Worm (Caenorhabditis elegans) whole organism, early embryonic: ENCODE results near the gene nas-24.

ENCODE experiments used
- F13C5.2 ChIP-seq: sonication (generic microtip); optimal IDR thresholded peaks from 2 replicates; lab custom pipeline; 2017; ENCODE audit warnings: mild to moderate bottlenecking, missing genetic modification characterization, inconsistent platforms, missing compliant biosample characterization
- ceh-36 ChIP-seq: sonication (generic microtip); optimal IDR thresholded peaks from 2 replicates; lab custom pipeline; 2016; ENCODE audit warnings: missing genetic modification characterization, inconsistent platforms, missing compliant biosample characterization
- tbx-37 ChIP-seq: fragments of 200-800 bp; sonication (Bioruptor generic); conservative IDR thresholded peaks from 2 replicates; pipeline ENCODE4 v1.3.6; 2022; ENCODE audit warnings: missing genetic modification reagents, missing genetic modification characterization, missing compliant biosample characterization

The nas-24 gene

DNA sequence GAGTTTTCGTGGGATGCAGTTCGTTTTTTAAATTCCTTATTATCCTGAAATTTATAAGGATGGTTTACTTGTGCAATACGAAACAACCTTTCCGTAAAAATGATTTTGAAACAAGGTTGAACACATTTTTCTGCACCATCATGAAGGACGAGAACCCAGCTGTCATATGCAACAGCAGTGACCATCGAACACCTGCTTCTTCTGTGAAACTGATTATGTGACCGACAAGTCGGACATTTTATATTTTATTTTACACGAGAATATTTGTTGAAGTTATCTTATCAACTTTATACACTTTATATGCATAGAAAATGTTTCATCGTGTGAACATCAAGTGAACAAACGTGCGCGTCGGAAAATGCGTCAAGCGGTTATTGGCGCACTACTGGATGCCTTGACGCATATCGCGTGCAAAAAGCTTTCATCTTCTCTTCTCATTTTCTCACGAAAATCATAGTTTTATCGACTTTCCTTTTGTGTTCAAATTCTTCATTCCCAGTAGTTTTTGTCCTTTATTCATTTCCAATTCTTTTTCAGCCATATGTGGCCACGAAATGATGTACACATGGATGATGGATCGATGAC is 49.7 kb downstream of the nas-24 start, which contains the start of gene sel-10:
sel-10 (plus strand) TSS at position 538 of the 585 bp plus-strand sequence.
- TF ChIP-seq F13C5.2 (tag; lab: Kevin White, UChicago) (peak; percentile 30), tbx-37 (no peak), ceh-36 (tag; lab: Kevin White, UChicago) (no peak)
